Worm (Caenorhabditis elegans) whole organism, L3 larva: ENCODE data around the gene klf-3.

Experiments
- aly-2 ChIP-seq: fragments of 150-350 bp; optimal IDR thresholded peaks from 2 replicates; lab custom pipeline; 2014; ENCODE audit warnings: missing biosample characterization, missing genetic modification characterization
- ceh-82 ChIP-seq: fragments of 150-350 bp; optimal IDR thresholded peaks from 2 replicates; lab custom pipeline; 2014; ENCODE audit warnings: missing biosample characterization, missing genetic modification characterization
- daf-12 ChIP-seq: fragments of 150-350 bp; optimal IDR thresholded peaks from 2 replicates; lab custom pipeline; 2014; ENCODE audit warnings: missing biosample characterization, missing genetic modification reagents, missing genetic modification characterization
- elt-2 ChIP-seq: sonication (generic microtip); optimal IDR thresholded peaks from 2 replicates; lab custom pipeline; 2016; ENCODE audit warnings: missing genetic modification reagents, mild to moderate bottlenecking, missing genetic modification characterization, missing compliant biosample characterization
- elt-3 ChIP-seq, 3 experiments: fragments of 150-350 bp in 1 of 3; sonication (generic microtip) in 2 of 3; optimal IDR thresholded peaks; 2 replicates in 2 of 3; 4 replicates in 1 of 3; lab custom pipeline; 2014 to 2017; ENCODE audit warnings: missing biosample characterization in 3 of 3, missing genetic modification characterization in 3 of 3
- fkh-10 ChIP-seq: sonication (generic microtip); optimal IDR thresholded peaks from 2 replicates; lab custom pipeline; 2017; ENCODE audit warnings: missing biosample characterization, missing genetic modification reagents, missing genetic modification characterization
- lin-15B ChIP-seq: fragments of 150-350 bp; optimal IDR thresholded peaks from 2 replicates; lab custom pipeline; 2014; ENCODE audit warnings: missing biosample characterization, missing genetic modification characterization
- nfya-1 ChIP-seq: sonication (generic microtip); optimal IDR thresholded peaks from 2 replicates; lab custom pipeline; 2017; ENCODE audit warnings: missing genetic modification characterization, mild to moderate bottlenecking, missing compliant biosample characterization, antibody characterized with exemption, moderate library complexity; ENCODE audit not compliant: insufficient read depth
- snpc-4 ChIP-seq: fragments of 150-350 bp; optimal IDR thresholded peaks from 2 replicates; lab custom pipeline; 2014; ENCODE audit warnings: missing biosample characterization, missing genetic modification characterization
- ztf-11 ChIP-seq: fragments of 150-350 bp; optimal IDR thresholded peaks from 2 replicates; lab custom pipeline; 2014; ENCODE audit warnings: missing biosample characterization, missing genetic modification characterization

DNA sequence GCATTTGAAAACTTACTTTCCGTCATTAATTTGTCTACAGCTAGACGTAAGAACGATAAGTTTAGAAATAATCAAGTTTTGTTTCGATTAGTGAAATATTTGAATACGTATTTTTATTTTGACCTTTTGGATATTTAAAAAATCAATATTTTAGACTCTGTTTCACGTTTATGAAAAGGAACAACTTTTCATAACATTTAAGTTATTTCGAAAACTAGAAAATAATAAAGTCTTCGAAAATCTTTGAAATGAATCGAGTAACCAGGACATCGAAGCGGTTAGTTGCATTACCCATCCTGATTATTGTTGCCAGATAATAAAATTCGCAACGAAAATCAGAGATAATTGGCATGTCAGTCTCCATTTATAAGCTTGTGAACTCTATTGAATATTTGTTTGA, 35.4 kb upstream of the klf-3 start, which contains the start of gene C56C10.6:
- TF ChIP-seq lin-15B (no peak), ceh-82 (tag; lab: Kevin White, UChicago) (no peak), aly-2 (tag; lab: Kevin White, UChicago) (no peak), elt-3 (tag; optimal IDR thresholded peaks at IDR 0.05; lab: Kevin White, UChicago) (no peak), snpc-4 (tag; lab: Kevin White, UChicago) (no peak), fkh-10 (GFP tag; lab: Kevin White, UChicago) (no peak), daf-12 (tag; lab: Kevin White, UChicago) (no peak), nfya-1 (tag; lab: Kevin White, UChicago) (no peak), ztf-11 (tag; lab: Kevin White, UChicago) (no peak), elt-2 (tag; lab: Kevin White, UChicago) (no peak)
